Fruit fly (Drosophila melanogaster) whole organism, adult: ENCODE measurements around the gene Pxd.

Experiments
- CG11617 ChIP-seq: fragments of 200-800 bp; sonication (Bioruptor generic); optimal IDR thresholded peaks from 2 replicates; lab custom pipeline; 2017; ENCODE audit warnings: mild to moderate bottlenecking, missing biosample characterization, missing genetic modification reagents, missing genetic modification characterization
- CG12768 ChIP-seq: fragments of 200-800 bp; sonication (Bioruptor generic); optimal IDR thresholded peaks from 2 replicates; lab custom pipeline; 2017; ENCODE audit warnings: missing biosample characterization, missing genetic modification characterization, mild to moderate bottlenecking, moderate library complexity, missing genetic modification reagents
- CG14711 ChIP-seq: fragments of 200-800 bp; sonication (Bioruptor generic); optimal IDR thresholded peaks from 2 replicates; lab custom pipeline; 2018; ENCODE audit warnings: missing biosample characterization, mild to moderate bottlenecking, missing genetic modification characterization, moderate library complexity
- CG1620 ChIP-seq: fragments of 200-800 bp; sonication (Bioruptor generic); optimal IDR thresholded peaks from 2 replicates; lab custom pipeline; 2016; ENCODE audit warnings: missing biosample characterization, missing genetic modification characterization
- CG33017 ChIP-seq: fragments of 200-800 bp; sonication (Bioruptor generic); optimal IDR thresholded peaks from 2 replicates; lab custom pipeline; 2018; ENCODE audit warnings: missing biosample characterization, mild to moderate bottlenecking, missing genetic modification characterization, moderate library complexity
- CG5204 ChIP-seq: fragments of 200-800 bp; sonication (Bioruptor generic); optimal IDR thresholded peaks from 2 replicates; lab custom pipeline; 2016; ENCODE audit warnings: missing biosample characterization, missing genetic modification characterization
- CG7045 ChIP-seq: fragments of 200-800 bp; sonication (Bioruptor generic); optimal IDR thresholded peaks from 2 replicates; lab custom pipeline; 2017; ENCODE audit warnings: missing biosample characterization, mild to moderate bottlenecking, missing genetic modification characterization
- CG7101 ChIP-seq: fragments of 200-800 bp; sonication (Bioruptor generic); optimal IDR thresholded peaks from 2 replicates; lab custom pipeline; 2018; ENCODE audit warnings: missing biosample characterization, mild to moderate bottlenecking, missing genetic modification characterization, moderate library complexity
- Clk ChIP-seq: fragments of 200-800 bp; sonication (Bioruptor generic); optimal IDR thresholded peaks from 2 replicates; lab custom pipeline; 2017; ENCODE audit warnings: missing biosample characterization, missing genetic modification characterization
- Crg-1 ChIP-seq: fragments of 200-800 bp; sonication (Bioruptor generic); optimal IDR thresholded peaks from 2 replicates; lab custom pipeline; 2016; ENCODE audit warnings: missing biosample characterization, missing genetic modification characterization
- Hr96 ChIP-seq: fragments of 200-800 bp; sonication (Bioruptor generic); optimal IDR thresholded peaks from 2 replicates; lab custom pipeline; 2016; ENCODE audit warnings: missing biosample characterization, missing genetic modification characterization
- Mnt ChIP-seq: fragments of 200-800 bp; sonication (Bioruptor generic); optimal IDR thresholded peaks from 2 replicates; lab custom pipeline; 2016; ENCODE audit warnings: missing biosample characterization, mild to moderate bottlenecking, missing genetic modification characterization
- bab1 ChIP-seq: fragments of 200-800 bp; sonication (Bioruptor generic); optimal IDR thresholded peaks from 3 replicates; lab custom pipeline; 2019; ENCODE audit warnings: missing biosample characterization, mild to moderate bottlenecking, missing genetic modification characterization, moderate library complexity
- cic ChIP-seq: fragments of 200-800 bp; sonication (Bioruptor generic); optimal IDR thresholded peaks from 2 replicates; lab custom pipeline; 2017; ENCODE audit warnings: missing biosample characterization, mild to moderate bottlenecking, missing genetic modification characterization, moderate library complexity
- cnc ChIP-seq, 2 experiments: fragments of >200 bp; optimal IDR thresholded peaks; 2 replicates each; lab custom pipeline; 2017
- kay ChIP-seq: fragments of 200-800 bp; sonication (Bioruptor generic); peaks from one replicate; lab custom pipeline; 2016; ENCODE audit warnings: missing biosample characterization, missing genetic modification characterization, borderline replicate concordance
- ovo ChIP-seq: fragments of 200-800 bp; sonication (Bioruptor generic); optimal IDR thresholded peaks from 2 replicates; lab custom pipeline; 2016; ENCODE audit warnings: missing biosample characterization, missing genetic modification characterization
- pad ChIP-seq: fragments of 200-800 bp; sonication (Bioruptor generic); optimal IDR thresholded peaks from 3 replicates; lab custom pipeline; 2017; ENCODE audit warnings: missing biosample characterization, missing genetic modification characterization, mild to moderate bottlenecking, moderate library complexity, missing genetic modification reagents
- tj ChIP-seq: fragments of 200-800 bp; sonication (Bioruptor generic); optimal IDR thresholded peaks from 3 replicates; lab custom pipeline; 2017; ENCODE audit warnings: missing biosample characterization, mild to moderate bottlenecking, missing genetic modification characterization, moderate library complexity
- toe ChIP-seq: fragments of 200-800 bp; sonication (Bioruptor generic); optimal IDR thresholded peaks from 2 replicates; lab custom pipeline; 2016; ENCODE audit warnings: missing biosample characterization, missing genetic modification characterization

Gene Pxd

DNA sequence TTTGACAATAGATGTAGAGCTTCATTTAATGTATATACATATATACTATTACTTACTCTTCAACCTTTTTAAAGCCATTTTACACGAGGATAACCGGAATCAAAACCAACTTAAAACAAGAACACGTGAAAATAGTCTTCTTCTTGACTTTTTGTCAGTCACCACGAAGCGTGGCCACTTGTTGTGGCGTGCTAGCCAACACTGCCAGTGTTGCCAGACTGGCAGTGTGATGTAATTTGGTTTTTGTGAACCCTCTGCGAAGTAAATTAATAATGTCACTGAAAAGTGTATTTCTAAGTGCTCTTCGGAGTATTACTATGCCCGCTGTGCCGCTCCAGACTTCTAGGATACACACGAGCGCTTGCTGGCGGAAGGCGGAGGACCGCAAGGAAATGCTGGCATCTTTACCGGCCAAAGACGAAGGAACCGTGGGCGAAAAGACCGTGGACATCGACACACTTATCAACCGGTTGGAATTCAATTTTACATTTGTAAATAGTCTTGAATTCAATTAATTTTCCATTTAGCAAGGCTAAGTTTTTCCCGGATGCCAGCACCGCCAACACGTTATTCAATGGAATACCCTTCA is 58.2 kb downstream of the Pxd start, which contains the start of the genes Ns1 and mRpS11:
Ns1 (minus strand) TSS at position 150 of the 589 bp plus-strand sequence.
mRpS11 (plus strand) TSS at position 207 of the 589 bp plus-strand sequence.
- TF ChIP-seq CG7101 (peak; percentile 58), cnc (optimal IDR thresholded peaks at IDR 0.05; lab: Kevin White, UChicago) (no peak), toe (GFP tag; lab: Kevin White, UChicago) (no peak), CG7045 (GFP tag; lab: Kevin White, UChicago) (no peak), CG33017 (tag; lab: Kevin White, UChicago) (no peak), CG11617 (GFP tag; lab: Kevin White, UChicago) (peak; percentile 54), bab1 (GFP tag; lab: Kevin White, UChicago) (peak; percentile 21), CG1620 (GFP tag; lab: Kevin White, UChicago) (peak; percentile 51), tj (peak; percentile 3), Clk (GFP tag; lab: Kevin White, UChicago) (no peak), Crg-1 (GFP tag; lab: Kevin White, UChicago) (peak; percentile 66), pad (GFP tag; lab: Kevin White, UChicago) (peak; percentile 50), CG12768 (GFP tag; lab: Kevin White, UChicago) (peak; percentile 35), cic (peak; percentile 46), Mnt (GFP tag; lab: Kevin White, UChicago) (peak; percentile 99), CG5204 (GFP tag; lab: Kevin White, UChicago) (no peak), ovo (GFP tag; lab: Kevin White, UChicago) (peak; percentile 31), CG14711 (tag; lab: Kevin White, UChicago) (peak; percentile 33), kay (no peak), Hr96 (GFP tag; lab: Kevin White, UChicago) (no peak)
